Worm (Caenorhabditis elegans): ENCODE measurements around the gene dpy-31.

Gene dpy-31

ce11 chrIII:7179538-7180301 is 22.3 kb upstream of the dpy-31 start, which contains the start of the genes rps-14 and rpl-36 (continued):
- TF ChIP-seq ceh-40 (GFP tag; IDR thresholded peaks at IDR 0.05) (no peak), tbp1 (GFP tag; optimal IDR thresholded peaks at IDR 0.05) (peak; percentile 62), athp-1 (tag; optimal IDR thresholded peaks at IDR 0.05) (no peak), lin-54 (GFP tag; optimal IDR thresholded peaks at IDR 0.05) (peak; percentile 81), lin-35 (GFP tag; optimal IDR thresholded peaks at IDR 0.05) (peak in 1 of 3 experiments; percentile 86), chd-7 (tag; optimal IDR thresholded peaks at IDR 0.05) (no peak), nhr-80 (tag; optimal IDR thresholded peaks at IDR 0.05) (no peak), F57A8.1 (GFP tag; optimal IDR thresholded peaks at IDR 0.05) (no peak), attf-3 (GFP tag; conservative IDR thresholded peaks at IDR 0.05) (peak; percentile 72), egl-18 (GFP tag; IDR thresholded peaks at IDR 0.05) (no peak), dpff-1 (tag; optimal IDR thresholded peaks at IDR 0.05) (no peak), F23B12.7 (tag; optimal IDR thresholded peaks at IDR 0.05; ENCODE audit: insufficient read depth) (peak; percentile 96), hrde-1 (tag; optimal IDR thresholded peaks at IDR 0.05; ENCODE audit: borderline replicate concordance) (no peak), die-1 (tag; optimal IDR thresholded peaks at IDR 0.05) (no peak)

DNA sequence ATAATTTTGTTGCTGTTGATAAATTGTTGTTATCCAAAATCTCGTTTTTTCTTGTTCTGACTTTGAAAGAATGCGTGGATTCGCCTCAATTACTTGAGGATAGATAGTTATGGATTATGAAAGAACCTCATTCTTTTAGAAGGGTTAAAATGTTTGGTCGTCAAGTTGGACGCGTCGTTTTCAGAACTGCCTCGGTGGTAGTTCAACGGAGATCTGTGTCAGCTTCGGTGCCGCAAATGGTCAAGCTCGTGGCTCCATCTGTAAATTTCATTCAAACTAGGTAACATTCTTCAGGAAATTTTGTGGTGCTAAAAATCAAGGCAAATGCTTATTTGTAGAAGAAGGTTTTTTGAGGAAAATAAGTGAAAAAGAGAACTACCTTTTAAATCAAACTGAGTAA is 21.4 kb upstream of the dpy-31 start, which contains the start of gene ndab-2:
ndab-2 (plus strand) TSS at position 140 of the 400 bp plus-strand sequence.
- TF ChIP-seq lin-54 (GFP tag; optimal IDR thresholded peaks at IDR 0.05) (peak; percentile 65), madf-6 (GFP tag; IDR thresholded peaks at IDR 0.05) (peak; percentile 70), mel-28 (tag; optimal IDR thresholded peaks at IDR 0.05; ENCODE audit: borderline replicate concordance) (no peak), tbp1 (GFP tag; optimal IDR thresholded peaks at IDR 0.05) (peak; percentile 29), cebp-1 (GFP tag; IDR thresholded peaks at IDR 0.05) (no peak), cebp-1 (tag; optimal IDR thresholded peaks at IDR 0.05) (peak; percentile 49), athp-1 (tag; optimal IDR thresholded peaks at IDR 0.05) (peak; percentile 38), hmg-20 (GFP tag; IDR thresholded peaks at IDR 0.05) (no peak), snpc-4 (GFP tag; optimal IDR thresholded peaks at IDR 0.05) (no peak), snpc-4 (tag; optimal IDR thresholded peaks at IDR 0.05) (peak in 1 of 4 experiments; percentile 5), attf-5 (GFP tag; optimal IDR thresholded peaks at IDR 0.05) (no peak), hsf-1 (GFP tag; IDR thresholded peaks at IDR 0.05) (peak; percentile 68; the same call in 1 of the 2 replicates), Y53G8AR.9 (GFP tag; conservative IDR thresholded peaks at IDR 0.05) (peak; percentile 89), die-1 (tag; optimal IDR thresholded peaks at IDR 0.05) (no peak), hrde-1 (tag; optimal IDR thresholded peaks at IDR 0.05; ENCODE audit: borderline replicate concordance) (peak; percentile 71), dox-1 (GFP tag; IDR thresholded peaks at IDR 0.05) (0 out of 2 replicates have a peak, but pooled peaks have one; percentile 52), T07F8.4 (tag; optimal IDR thresholded peaks at IDR 0.05) (no peak), ztf-3 (GFP tag; optimal IDR thresholded peaks at IDR 0.05) (no peak), madf-3 (GFP tag; IDR thresholded peaks at IDR 0.05) (peak; percentile 87), ceh-58 (GFP tag; IDR thresholded peaks at IDR 0.05) (0 out of 2 replicates have a peak, but pooled peaks have one; percentile 28), ama-1 (optimal IDR thresholded peaks at IDR 0.05) (no peak), ama-1 (GFP tag; optimal IDR thresholded peaks at IDR 0.05) (peak in 1 of 2 experiments; percentile 73), tlf-1 (GFP tag; optimal IDR thresholded peaks at IDR 0.05) (peak; percentile 60), F33H1.4 (GFP tag; IDR thresholded peaks at IDR 0.05) (peak; percentile 59), B0336.3 (GFP tag; IDR thresholded peaks at IDR 0.05) (peak; percentile 88), ceh-27 (GFP tag; optimal IDR thresholded peaks at IDR 0.05) (no peak), mxl-1 (tag; optimal IDR thresholded peaks at IDR 0.05) (no peak), nhr-27 (tag; optimal IDR thresholded peaks at IDR 0.05) (no peak), xnd-1 (tag; optimal IDR thresholded peaks at IDR 0.05) (no peak), egrh-3 (GFP tag; IDR thresholded peaks at IDR 0.05) (no peak), hmg-1.2 (GFP tag; IDR thresholded peaks at IDR 0.05) (peak; percentile 30; the same call in 1 of the 2 replicates), attf-6 (GFP tag; IDR thresholded peaks at IDR 0.05) (peak; percentile 79), lir-1 (GFP tag; conservative IDR thresholded peaks at IDR 0.05) (no peak), dpff-1 (tag; optimal IDR thresholded peaks at IDR 0.05) (peak; percentile 19), lin-26 (GFP tag; IDR thresholded peaks at IDR 0.05) (peak; percentile 62; the same call in 1 of the 2 replicates), lsl-1 (GFP tag; optimal IDR thresholded peaks at IDR 0.05) (peak; percentile 33), ztf-18 (tag; optimal IDR thresholded peaks at IDR 0.05) (peak; percentile 13), aptf-3 (GFP tag; IDR thresholded peaks at IDR 0.05) (0 out of 2 replicates have a peak, but pooled peaks have one; percentile 51)
